Worm (Caenorhabditis elegans): ENCODE data around the gene srt-38.

srt-38 gene

DNA sequence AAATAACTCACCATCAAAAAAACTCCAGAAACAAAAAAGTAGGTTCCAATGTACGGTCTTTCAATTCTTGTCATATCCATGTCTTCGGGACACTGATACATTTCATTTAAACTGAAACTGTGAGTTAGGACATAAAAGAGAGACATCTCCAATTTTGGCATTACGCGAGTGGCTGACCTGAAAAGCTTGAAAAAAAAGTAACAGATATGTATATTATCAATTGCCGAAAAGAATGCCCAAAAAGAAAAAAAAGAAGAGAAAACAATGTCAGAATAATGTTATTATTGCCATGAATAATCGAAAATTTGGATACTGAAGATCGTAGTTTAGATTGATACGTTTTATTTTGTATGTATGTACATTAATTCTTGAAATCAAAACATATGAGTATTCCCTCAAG is 14.7 kb downstream of the srt-38 start, which contains the start of gene srt-14:
srt-14 (minus strand) TSS at position 101 of the 400 bp plus-strand sequence.
- TF ChIP-seq akir-1 (GFP tag; optimal IDR thresholded peaks at IDR 0.05): no peak
- TF ChIP-seq rcor-1 (GFP tag; IDR thresholded peaks at IDR 0.05): no peak
- no peak for TF ChIP-seq ceh-79 (tag; optimal IDR thresholded peaks at IDR 0.05)
- TF ChIP-seq him-1 (tag; optimal IDR thresholded peaks at IDR 0.05): no peak
- TF ChIP-seq mes-4 (tag; optimal IDR thresholded peaks at IDR 0.05): no peak
- no peak for TF ChIP-seq C17E4.6 (GFP tag; IDR thresholded peaks at IDR 0.05)
- TF ChIP-seq Y53G8AR.9 (GFP tag; conservative IDR thresholded peaks at IDR 0.05): no peak
- no peak for TF ChIP-seq D2030.7 (GFP tag; IDR thresholded peaks at IDR 0.05)
- TF ChIP-seq Y56A3A.18 (GFP tag; IDR thresholded peaks at IDR 0.05): no peak
- no peak for TF ChIP-seq rec-8 (tag; optimal IDR thresholded peaks at IDR 0.05)
- TF ChIP-seq unc-62 (GFP tag; optimal IDR thresholded peaks at IDR 0.05): no peak
- no peak for TF ChIP-seq nhr-120 (GFP tag; IDR thresholded peaks at IDR 0.05)

DNA sequence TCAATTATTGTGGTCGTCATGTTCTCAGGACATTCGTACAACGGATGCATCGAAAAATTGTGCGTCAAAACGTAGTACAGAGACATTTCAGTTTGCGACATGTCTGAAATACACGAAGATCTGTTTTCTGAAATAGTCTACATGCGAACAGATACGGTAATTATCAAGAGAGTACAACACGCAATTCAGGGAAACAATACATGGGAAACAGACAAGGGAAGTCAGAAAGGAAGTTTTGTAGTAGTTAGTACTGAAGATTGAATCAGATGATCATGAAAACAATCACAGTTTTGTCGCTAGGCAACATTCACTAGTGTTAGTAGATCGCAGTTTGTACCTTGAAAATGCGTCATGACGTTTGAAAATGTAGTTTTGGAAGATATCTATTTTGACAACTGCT is 21.1 kb downstream of the srt-38 start, which contains the start of gene srt-13:
srt-13 (minus strand) TSS at position 101 of the 400 bp plus-strand sequence.
- TF ChIP-seq nfya-1 (tag; optimal IDR thresholded peaks at IDR 0.05; ENCODE audit: borderline replicate concordance, insufficient read depth) (no peak), atf-7 (tag; optimal IDR thresholded peaks at IDR 0.05) (no peak), nhr-120 (GFP tag; IDR thresholded peaks at IDR 0.05) (no peak), pha-4 (tag; optimal IDR thresholded peaks at IDR 0.05) (no peak), bed-2 (GFP tag; IDR thresholded peaks at IDR 0.05) (no peak), nhr-179 (tag; optimal IDR thresholded peaks at IDR 0.05) (no peak), cebp-1 (GFP tag; IDR thresholded peaks at IDR 0.05) (no peak), cebp-1 (tag; optimal IDR thresholded peaks at IDR 0.05) (no peak), mes-4 (tag; optimal IDR thresholded peaks at IDR 0.05) (no peak), dpff-1 (tag; optimal IDR thresholded peaks at IDR 0.05) (no peak), hmg-20 (GFP tag; IDR thresholded peaks at IDR 0.05) (no peak), snpc-4 (GFP tag; optimal IDR thresholded peaks at IDR 0.05) (no peak), snpc-4 (tag; optimal IDR thresholded peaks at IDR 0.05) (no peak), dox-1 (GFP tag; IDR thresholded peaks at IDR 0.05) (no peak), nhr-80 (tag; optimal IDR thresholded peaks at IDR 0.05) (no peak), Y67H2A.10 (GFP tag; conservative IDR thresholded peaks at IDR 0.05) (no peak), athp-1 (tag; optimal IDR thresholded peaks at IDR 0.05) (no peak), dpl-1 (GFP tag; optimal IDR thresholded peaks at IDR 0.05) (no peak), unc-62 (GFP tag; optimal IDR thresholded peaks at IDR 0.05) (no peak)

DNA sequence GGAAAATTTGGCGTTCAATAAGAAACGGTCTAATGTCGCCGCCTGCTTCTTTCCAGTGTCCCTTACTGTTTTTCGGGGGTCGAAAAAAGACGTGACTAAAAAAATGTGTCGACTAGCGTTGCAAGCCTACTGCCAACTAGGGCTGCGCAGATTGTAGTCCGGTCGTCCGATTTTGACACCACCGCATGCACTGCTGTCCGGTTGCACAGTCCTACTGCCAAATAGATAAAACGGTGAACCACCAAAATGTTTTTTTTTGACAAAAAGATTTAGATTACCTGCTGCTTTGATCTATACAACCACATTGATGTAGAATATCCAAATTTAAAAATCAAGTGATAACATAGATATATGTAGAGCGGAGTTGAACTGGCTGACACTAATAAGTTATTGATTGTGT is 22.8 kb downstream of the srt-38 start:
- TF ChIP-seq snpc-4 (GFP tag; optimal IDR thresholded peaks at IDR 0.05) (peak; percentile 46), snpc-4 (tag; optimal IDR thresholded peaks at IDR 0.05) (peak in 2 of 4 experiments; percentile 87 to 94), ets-4 (GFP tag; optimal IDR thresholded peaks at IDR 0.05) (no peak), ceh-58 (GFP tag; IDR thresholded peaks at IDR 0.05) (no peak), mel-28 (tag; optimal IDR thresholded peaks at IDR 0.05; ENCODE audit: borderline replicate concordance) (no peak), cebp-2 (GFP tag; IDR thresholded peaks at IDR 0.05) (no peak), ceh-100 (GFP tag; IDR thresholded peaks at IDR 0.05) (no peak), Y53G8AR.9 (GFP tag; conservative IDR thresholded peaks at IDR 0.05) (no peak), snpc-1.1 (tag; optimal IDR thresholded peaks at IDR 0.05; ENCODE audit: insufficient read depth) (peak; percentile 37), efl-1 (GFP tag; optimal IDR thresholded peaks at IDR 0.05) (no peak), hlh-26 (GFP tag; conservative IDR thresholded peaks at IDR 0.05) (no peak), unc-130 (GFP tag; optimal IDR thresholded peaks at IDR 0.05) (no peak), dpff-1 (tag; optimal IDR thresholded peaks at IDR 0.05) (no peak), C06A6.2 (GFP tag; conservative IDR thresholded peaks at IDR 0.05) (no peak)
